Fruit fly (Drosophila melanogaster) whole organism, embryonic: Measurements from ENCODE around the gene CG2794.
A peak's percentile ranks its signal among the peaks of the same experiment; 100 is the strongest.

Experiments
- Antp ChIP-seq: fragments of 200-800 bp; sonication (Bioruptor generic); optimal IDR thresholded peaks from 3 replicates; lab custom pipeline; 2016; ENCODE audit warnings: missing biosample characterization, missing genetic modification characterization
- CG10147 ChIP-seq: fragments of 200-800 bp; sonication (Bioruptor generic); optimal IDR thresholded peaks from 2 replicates; lab custom pipeline; 2019; ENCODE audit warnings: missing biosample characterization, mild to moderate bottlenecking, missing genetic modification characterization, moderate library complexity
- CG10366 ChIP-seq: fragments of 200-800 bp; sonication (Bioruptor generic); IDR thresholded peaks from 2 replicates; pipeline ENCODE4 v1.3.6; 2022; ENCODE audit warnings: missing biosample characterization, missing genetic modification characterization
- CG10431 ChIP-seq: fragments of 200-800 bp; sonication (Bioruptor generic); optimal IDR thresholded peaks from 3 replicates; lab custom pipeline; 2018; ENCODE audit warnings: missing biosample characterization, mild to moderate bottlenecking, missing genetic modification characterization
- CG11093 ChIP-seq: fragments of 200-800 bp; sonication (Bioruptor generic); IDR thresholded peaks from 3 replicates; pipeline ENCODE4 v1.3.6; 2022; ENCODE audit warnings: missing biosample characterization, missing genetic modification characterization
- CG11456 ChIP-seq: fragments of 200-800 bp; sonication (Bioruptor generic); IDR thresholded peaks from 3 replicates; pipeline ENCODE4 v1.3.6; 2022; ENCODE audit warnings: missing biosample characterization, missing genetic modification characterization
- CG11696 ChIP-seq: fragments of 200-800 bp; sonication (Bioruptor generic); IDR thresholded peaks from 2 replicates; pipeline ENCODE4 v1.3.6; 2022; ENCODE audit warnings: missing biosample characterization, missing genetic modification characterization
- CG11723 ChIP-seq: fragments of 200-800 bp; sonication (Bioruptor generic); optimal IDR thresholded peaks from 2 replicates; lab custom pipeline; 2017; ENCODE audit warnings: missing biosample characterization, mild to moderate bottlenecking, missing genetic modification characterization
- CG12104 ChIP-seq: fragments of 200-800 bp; sonication (Bioruptor generic); optimal IDR thresholded peaks from 3 replicates; lab custom pipeline; 2016; ENCODE audit warnings: missing biosample characterization, missing genetic modification characterization
- CG15269 ChIP-seq: fragments of 200-800 bp; sonication (Bioruptor generic); optimal IDR thresholded peaks from 2 replicates; lab custom pipeline; 2018; ENCODE audit warnings: missing biosample characterization, mild to moderate bottlenecking, missing genetic modification characterization, moderate library complexity
- CG1602 ChIP-seq: fragments of 200-800 bp; sonication (Bioruptor generic); optimal IDR thresholded peaks from 3 replicates; lab custom pipeline; 2016; ENCODE audit warnings: missing biosample characterization, missing genetic modification characterization
- CG17912 ChIP-seq: fragments of 200-800 bp; sonication (Bioruptor generic); optimal IDR thresholded peaks from 2 replicates; lab custom pipeline; 2018; ENCODE audit warnings: missing biosample characterization, mild to moderate bottlenecking, missing genetic modification characterization
- CG2712 ChIP-seq: fragments of 200-800 bp; optimal IDR thresholded peaks from 3 replicates; lab custom pipeline; 2019; ENCODE audit warnings: missing biosample characterization, mild to moderate bottlenecking, missing genetic modification characterization, moderate library complexity
- CG3065 ChIP-seq: fragments of 200-800 bp; sonication (Bioruptor generic); optimal IDR thresholded peaks from 2 replicates; lab custom pipeline; 2016; ENCODE audit warnings: missing biosample characterization, missing genetic modification characterization
- CG42726 ChIP-seq: fragments of 200-800 bp; sonication (Bioruptor generic); IDR thresholded peaks from 2 replicates; pipeline ENCODE4 v1.3.6; 2022; ENCODE audit warnings: missing biosample characterization, missing genetic modification characterization; ENCODE audit not compliant: partially characterized antibody
- CG6683 ChIP-seq: fragments of 200-800 bp; sonication (Bioruptor generic); optimal IDR thresholded peaks from 2 replicates; lab custom pipeline; 2017; ENCODE audit warnings: missing biosample characterization, mild to moderate bottlenecking, missing genetic modification characterization, missing genetic modification reagents
- CG7786 ChIP-seq: fragments of 200-800 bp; sonication (Bioruptor generic); optimal IDR thresholded peaks from 2 replicates; lab custom pipeline; 2016; ENCODE audit warnings: missing biosample characterization, missing genetic modification characterization
- CG8388 ChIP-seq: fragments of 200-800 bp; sonication (Bioruptor generic); optimal IDR thresholded peaks from 2 replicates; lab custom pipeline; 2019; ENCODE audit warnings: missing biosample characterization, mild to moderate bottlenecking, missing genetic modification characterization, moderate library complexity
- CG9437 ChIP-seq: fragments of 200-800 bp; sonication (Bioruptor generic); optimal IDR thresholded peaks from 2 replicates; lab custom pipeline; 2018; ENCODE audit warnings: missing biosample characterization, mild to moderate bottlenecking, missing genetic modification characterization
- CG9797 ChIP-seq: fragments of 200-800 bp; sonication (Bioruptor generic); optimal IDR thresholded peaks from 3 replicates; lab custom pipeline; 2018; ENCODE audit warnings: missing biosample characterization, mild to moderate bottlenecking, missing genetic modification characterization
- D19B ChIP-seq: fragments of 200-800 bp; sonication (Bioruptor generic); optimal IDR thresholded peaks from 2 replicates; lab custom pipeline; 2017; ENCODE audit warnings: missing biosample characterization, mild to moderate bottlenecking, missing genetic modification characterization
- ERR ChIP-seq: fragments of 200-800 bp; sonication (Bioruptor generic); optimal IDR thresholded peaks from 2 replicates; lab custom pipeline; 2016; ENCODE audit warnings: missing biosample characterization, missing genetic modification characterization
- Ets65A ChIP-seq: fragments of 200-800 bp; sonication (Bioruptor generic); peaks from one replicate; lab custom pipeline; 2016; ENCODE audit warnings: missing biosample characterization, missing genetic modification characterization
- HLH54F ChIP-seq: fragments of 200-800 bp; sonication (Bioruptor generic); optimal IDR thresholded peaks from 3 replicates; lab custom pipeline; 2016; ENCODE audit warnings: missing biosample characterization, missing genetic modification characterization
- Hand ChIP-seq: fragments of 200-800 bp; sonication (Bioruptor generic); optimal IDR thresholded peaks from 2 replicates; lab custom pipeline; 2017; ENCODE audit warnings: mild to moderate bottlenecking, missing biosample characterization, missing genetic modification reagents, missing genetic modification characterization
- Hr39 ChIP-seq: fragments of >200 bp; optimal IDR thresholded peaks from 2 replicates; lab custom pipeline; 2017
- Jarid2 ChIP-seq: fragments of 200-800 bp; sonication (Bioruptor generic); optimal IDR thresholded peaks from 3 replicates; lab custom pipeline; 2017; ENCODE audit warnings: mild to moderate bottlenecking, missing biosample characterization, missing genetic modification reagents, missing genetic modification characterization
- Ptx1 ChIP-seq: fragments of 200-800 bp; sonication (Bioruptor generic); IDR thresholded peaks from 2 replicates; pipeline ENCODE4 v1.3.6; 2022; ENCODE audit warnings: missing biosample characterization, missing genetic modification characterization
- Ssrp ChIP-seq: fragments of 200-800 bp; sonication (Bioruptor generic); optimal IDR thresholded peaks from 2 replicates; lab custom pipeline; 2018; ENCODE audit warnings: missing biosample characterization, mild to moderate bottlenecking, missing genetic modification characterization, moderate library complexity
- al ChIP-seq: fragments of 200-800 bp; sonication (Bioruptor generic); IDR thresholded peaks from 2 replicates; pipeline ENCODE4 v1.3.6; 2022; ENCODE audit warnings: missing biosample characterization, missing genetic modification characterization
- ash1 ChIP-seq: fragments of 200-800 bp; sonication (Bioruptor generic); optimal IDR thresholded peaks from 2 replicates; lab custom pipeline; 2018; ENCODE audit warnings: missing biosample characterization, mild to moderate bottlenecking, missing genetic modification characterization
- bowl ChIP-seq: fragments of 200-800 bp; sonication (Bioruptor generic); IDR thresholded peaks from 2 replicates; pipeline ENCODE4 v1.3.6; 2022; ENCODE audit warnings: missing biosample characterization, missing genetic modification characterization
- chn ChIP-seq: fragments of 200-800 bp; sonication (Bioruptor generic); optimal IDR thresholded peaks from 2 replicates; lab custom pipeline; 2016; ENCODE audit warnings: missing biosample characterization, missing genetic modification characterization
- croc ChIP-seq: fragments of 200-800 bp; sonication (Bioruptor generic); conservative IDR thresholded peaks from 3 replicates; pipeline ENCODE4 v1.3.6; 2022; ENCODE audit warnings: missing biosample characterization, missing genetic modification characterization
- cwo ChIP-seq: fragments of 200-800 bp; sonication (Bioruptor generic); optimal IDR thresholded peaks from 3 replicates; lab custom pipeline; 2017; ENCODE audit warnings: missing biosample characterization, missing genetic modification characterization, mild to moderate bottlenecking, moderate library complexity, missing genetic modification reagents
- ewg ChIP-seq: fragments of 200-800 bp; sonication (Bioruptor generic); optimal IDR thresholded peaks from 3 replicates; lab custom pipeline; 2017; ENCODE audit warnings: mild to moderate bottlenecking, missing biosample characterization, missing genetic modification reagents, missing genetic modification characterization
- gcm ChIP-seq: fragments of 200-800 bp; sonication (Bioruptor generic); optimal IDR thresholded peaks from 2 replicates; lab custom pipeline; 2019; ENCODE audit warnings: missing biosample characterization, mild to moderate bottlenecking, missing genetic modification characterization, moderate library complexity
- ken ChIP-seq: fragments of 200-800 bp; sonication (Bioruptor generic); IDR thresholded peaks from 3 replicates; pipeline ENCODE4 v1.3.6; 2022; ENCODE audit warnings: missing biosample characterization, missing genetic modification characterization
- knrl ChIP-seq: fragments of 200-800 bp; sonication (Bioruptor generic); IDR thresholded peaks from 3 replicates; pipeline ENCODE4 v1.3.6; 2022; ENCODE audit warnings: missing biosample characterization, missing genetic modification characterization; ENCODE audit not compliant: partially characterized antibody
- nmo ChIP-seq: fragments of 200-800 bp; sonication (Bioruptor generic); optimal IDR thresholded peaks from 2 replicates; lab custom pipeline; 2018; ENCODE audit warnings: missing biosample characterization, mild to moderate bottlenecking, missing genetic modification characterization, moderate library complexity
- otp ChIP-seq: fragments of 200-800 bp; sonication (Bioruptor generic); IDR thresholded peaks from 3 replicates; pipeline ENCODE4, ENCODE4 v1.3.6; 2022; ENCODE audit warnings: missing biosample characterization, missing genetic modification characterization
- phol ChIP-seq: fragments of 200-800 bp; sonication (Bioruptor generic); optimal IDR thresholded peaks from 3 replicates; lab custom pipeline; 2018; ENCODE audit warnings: missing biosample characterization, mild to moderate bottlenecking, missing genetic modification characterization, moderate library complexity
- pita ChIP-seq: fragments of 200-800 bp; sonication (Bioruptor generic); optimal IDR thresholded peaks from 2 replicates; lab custom pipeline; 2017; ENCODE audit warnings: missing biosample characterization, mild to moderate bottlenecking, missing genetic modification characterization
- sob ChIP-seq: fragments of 200-800 bp; sonication (Bioruptor generic); IDR thresholded peaks from 2 replicates; pipeline ENCODE4 v1.3.6; 2022; ENCODE audit warnings: missing biosample characterization, missing genetic modification characterization
- sr ChIP-seq: fragments of 200-800 bp; sonication (Bioruptor generic); IDR thresholded peaks from 3 replicates; pipeline ENCODE4 v1.3.6; 2022; ENCODE audit warnings: missing biosample characterization, missing genetic modification characterization
- ssp ChIP-seq: fragments of 200-800 bp; sonication (Bioruptor generic); IDR thresholded peaks from 2 replicates; pipeline ENCODE4 v1.3.6; 2022; ENCODE audit warnings: missing biosample characterization, missing genetic modification characterization
- trem ChIP-seq: fragments of 200-800 bp; optimal IDR thresholded peaks from 3 replicates; lab custom pipeline; 2019; ENCODE audit warnings: missing biosample characterization, mild to moderate bottlenecking, missing genetic modification characterization, moderate library complexity
- yki ChIP-seq: fragments of >200 bp; optimal IDR thresholded peaks from 3 replicates; lab custom pipeline; 2018
- zf30C ChIP-seq: fragments of 200-800 bp; sonication (Bioruptor generic); optimal IDR thresholded peaks from 3 replicates; lab custom pipeline; 2018; ENCODE audit warnings: missing biosample characterization, mild to moderate bottlenecking, missing genetic modification characterization

Gene CG2794

DNA sequence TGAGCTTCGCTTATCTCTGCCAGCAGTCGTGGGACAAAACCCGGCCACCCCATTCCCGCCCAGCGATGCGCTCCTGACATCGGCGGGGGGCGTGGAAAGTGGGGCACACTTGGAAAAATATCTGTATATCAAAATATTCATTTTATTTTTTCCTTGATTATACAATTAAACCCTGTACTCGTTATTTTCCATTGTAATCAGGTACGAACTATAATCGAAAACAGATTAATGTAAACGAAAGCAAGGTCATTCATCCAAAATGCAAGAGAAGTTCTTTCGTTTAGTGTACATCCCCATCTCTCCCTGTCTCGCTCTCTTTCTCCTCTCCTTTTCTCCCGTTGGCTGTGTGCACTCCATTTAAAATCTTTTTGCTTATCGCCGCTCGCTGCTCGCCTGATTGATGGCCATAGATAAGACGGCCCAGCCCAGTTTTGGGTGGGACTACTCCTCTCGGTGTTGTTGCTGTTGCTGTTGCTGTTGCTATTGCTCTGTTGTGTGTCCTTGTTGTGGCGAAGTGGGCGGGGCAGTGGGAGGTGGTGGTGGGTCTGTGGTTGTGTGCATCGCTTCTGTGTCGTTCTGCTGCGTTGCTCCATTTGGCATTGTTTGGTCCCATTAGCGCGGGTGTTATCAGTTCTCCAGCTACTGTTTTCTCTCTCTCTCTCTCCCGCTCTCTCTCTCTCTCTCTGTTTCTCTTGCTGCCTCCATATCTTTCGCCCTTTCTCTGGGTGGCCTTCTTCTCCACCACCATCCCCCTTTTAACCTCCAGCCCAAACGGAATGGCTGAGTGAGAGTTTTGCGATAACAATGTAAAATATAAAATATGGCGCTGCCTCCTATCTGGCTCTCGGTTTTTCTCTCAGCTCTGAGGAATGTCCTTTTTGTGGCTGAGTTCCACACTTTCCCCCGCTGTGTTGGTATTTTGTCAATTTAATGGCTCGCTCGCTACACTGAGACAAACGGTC, 47.6 kb upstream of the CG2794 start (continued):
- no peak for TF ChIP-seq CG42726 (GFP tag; lab: Robert Waterston, UW)
- peak; percentile 69; the same call in 1 of the 3 replicates for TF ChIP-seq CG11093
- TF ChIP-seq sob (GFP tag; lab: Robert Waterston, UW) = peak; percentile 63; the same call in 1 of the 2 replicates
- TF ChIP-seq CG9797 (GFP tag; lab: Kevin White, UChicago) = no peak
- peak; percentile 27 for TF ChIP-seq HLH54F (GFP tag; lab: Kevin White, UChicago)
- TF ChIP-seq Ssrp (tag; lab: Kevin White, UChicago) = peak; percentile 76
- peak; percentile 65 for TF ChIP-seq CG1602 (GFP tag; lab: Kevin White, UChicago)
- TF ChIP-seq CG12104 (GFP tag; lab: Kevin White, UChicago) = peak; percentile 59
- TF ChIP-seq nmo = peak; percentile 81
- peak; percentile 60 for TF ChIP-seq Antp (GFP tag; lab: Kevin White, UChicago)
- TF ChIP-seq CG6683 (GFP tag; lab: Kevin White, UChicago) = peak; percentile 70
- TF ChIP-seq croc = peak; percentile 69
- peak; percentile 64 for TF ChIP-seq zf30C (GFP tag; lab: Kevin White, UChicago)
- no peak for TF ChIP-seq ERR (GFP tag; lab: Kevin White, UChicago)
- peak; percentile 87 for TF ChIP-seq CG2712 (tag; lab: Kevin White, UChicago)
- TF ChIP-seq yki (lab: Kevin White, UChicago) = peak; percentile 5
- no peak for TF ChIP-seq sr
- peak; percentile 71 for TF ChIP-seq cwo (GFP tag; lab: Kevin White, UChicago)
- no peak for TF ChIP-seq Hr39
- no peak for TF ChIP-seq pita (GFP tag; lab: Kevin White, UChicago)
- TF ChIP-seq phol (tag; lab: Kevin White, UChicago) = peak; percentile 86
- TF ChIP-seq CG3065 (GFP tag; lab: Kevin White, UChicago) = peak; percentile 39
- TF ChIP-seq CG11723 (GFP tag; lab: Kevin White, UChicago) = peak; percentile 38
- TF ChIP-seq CG9437 (GFP tag; lab: Kevin White, UChicago) = peak; percentile 50
- peak; percentile 38; the same call in 1 of the 3 replicates for TF ChIP-seq CG11456 (GFP tag; lab: Robert Waterston, UW)
- TF ChIP-seq chn (GFP tag; lab: Kevin White, UChicago) = peak; percentile 80
- TF ChIP-seq CG7786 (GFP tag; lab: Kevin White, UChicago) = peak; percentile 59
- peak; percentile 79 for TF ChIP-seq CG8388 (GFP tag; lab: Kevin White, UChicago)
- TF ChIP-seq trem (tag; lab: Kevin White, UChicago) = peak; percentile 75
- no peak for TF ChIP-seq CG17912 (GFP tag; lab: Kevin White, UChicago)
- TF ChIP-seq Hand (GFP tag; lab: Kevin White, UChicago) = peak; percentile 65
- TF ChIP-seq ash1 (GFP tag; lab: Kevin White, UChicago) = no peak
- peak; percentile 75 for TF ChIP-seq ken (GFP tag; lab: Robert Waterston, UW)
- TF ChIP-seq Jarid2 (GFP tag; lab: Kevin White, UChicago) = peak; percentile 48
- TF ChIP-seq bowl (GFP tag; lab: Robert Waterston, UW) = no peak
- peak; percentile 57 for TF ChIP-seq ssp
- TF ChIP-seq gcm (GFP tag; lab: Kevin White, UChicago) = peak; percentile 71
- TF ChIP-seq CG10147 (GFP tag; lab: Kevin White, UChicago) = peak; percentile 61
- TF ChIP-seq otp (GFP tag; lab: Robert Waterston, UW) = peak; percentile 64; the same call in 2 of the 3 replicates
- TF ChIP-seq ewg (GFP tag; lab: Kevin White, UChicago) = peak; percentile 69
- TF ChIP-seq CG10366 (GFP tag; lab: Robert Waterston, UW) = peak; percentile 73
- TF ChIP-seq D19B = peak; percentile 5
- peak; percentile 81 for TF ChIP-seq Ptx1 (GFP tag; lab: Robert Waterston, UW)
- no peak for TF ChIP-seq CG11696 (GFP tag; lab: Robert Waterston, UW)
- TF ChIP-seq Ets65A (GFP tag; lab: Kevin White, UChicago) = peak; percentile 67
- TF ChIP-seq CG15269 (tag; lab: Kevin White, UChicago) = peak; percentile 72
- TF ChIP-seq al = 0 out of 2 replicates have a peak, but pooled peaks have one; percentile 20
- TF ChIP-seq knrl (GFP tag; lab: Robert Waterston, UW) = no peak
- TF ChIP-seq CG10431 (GFP tag; lab: Kevin White, UChicago) = no peak
